Fruit fly (Drosophila melanogaster): ENCODE measurements around the gene Pus7.

Gene Pus7

dm6 chr3L:8544710-8545109 lies 34.9 kb downstream of the Pus7 start, which contains the start of gene rhea (continued):
- TF ChIP-seq Awh (GFP tag; IDR thresholded peaks at IDR 0.05) (no peak), CG11085 (GFP tag; IDR thresholded peaks at IDR 0.05) (no peak), zen (tag; optimal IDR thresholded peaks at IDR 0.05) (peak; percentile 65), slou (GFP tag; optimal IDR thresholded peaks at IDR 0.05) (no peak), cas (GFP tag; IDR thresholded peaks at IDR 0.05) (no peak), hbn (GFP tag; IDR thresholded peaks at IDR 0.05; ENCODE audit: partially characterized antibody) (peak; percentile 66), Trl (optimal IDR thresholded peaks at IDR 0.05) (no peak), Trl (GFP tag; optimal IDR thresholded peaks at IDR 0.05) (no peak), CG15601 (tag; optimal IDR thresholded peaks at IDR 0.05) (peak; percentile 48), Dref (GFP tag; IDR thresholded peaks at IDR 0.05) (peak; percentile 77), CG9797 (GFP tag; optimal IDR thresholded peaks at IDR 0.05) (peak; percentile 82), Eip74EF (GFP tag; optimal IDR thresholded peaks at IDR 0.05) (no peak), lab (GFP tag; optimal IDR thresholded peaks at IDR 0.05) (peak; percentile 31), bbx (GFP tag; IDR thresholded peaks at IDR 0.05; ENCODE audit: partially characterized antibody) (peak; percentile 77), lbe (GFP tag; optimal IDR thresholded peaks at IDR 0.05) (peak; percentile 53), CG1603 (tag; optimal IDR thresholded peaks at IDR 0.05) (peak; percentile 18), Gsc (GFP tag; IDR thresholded peaks at IDR 0.05) (no peak), Doc3 (GFP tag; IDR thresholded peaks at IDR 0.05; ENCODE audit: partially characterized antibody) (peak; percentile 81), CG6272 (GFP tag; IDR thresholded peaks at IDR 0.05) (no peak), disco-r (GFP tag; optimal IDR thresholded peaks at IDR 0.05) (no peak), CG30403 (GFP tag; optimal IDR thresholded peaks at IDR 0.05) (peak; percentile 4), wdn (GFP tag; IDR thresholded peaks at IDR 0.05) (no peak), stwl (tag; optimal IDR thresholded peaks at IDR 0.05) (peak; percentile 53), ftz-f1 (GFP tag; optimal IDR thresholded peaks at IDR 0.05) (no peak), CG13287 (GFP tag; IDR thresholded peaks at IDR 0.05; ENCODE audit: partially characterized antibody) (peak; percentile 92), sna (GFP tag; IDR thresholded peaks at IDR 0.05; ENCODE audit: partially characterized antibody) (peak; percentile 67; the same call in 1 of the 2 replicates), nmo (GFP tag; optimal IDR thresholded peaks at IDR 0.05) (peak; percentile 55), ems (GFP tag; optimal IDR thresholded peaks at IDR 0.05) (peak; percentile 12), CG2678 (tag; optimal IDR thresholded peaks at IDR 0.05) (peak; percentile 8), fd64A (GFP tag; optimal IDR thresholded peaks at IDR 0.05) (no peak), Xrp1 (GFP tag; IDR thresholded peaks at IDR 0.05) (peak; percentile 19; the same call in 1 of the 2 replicates), CG2712 (tag; optimal IDR thresholded peaks at IDR 0.05) (peak; percentile 55), CG1832 (GFP tag; optimal IDR thresholded peaks at IDR 0.05) (no peak), CG16813 (GFP tag; IDR thresholded peaks at IDR 0.05; ENCODE audit: partially characterized antibody) (peak; percentile 77), trem (tag; optimal IDR thresholded peaks at IDR 0.05) (peak; percentile 78), CoRest (tag; optimal IDR thresholded peaks at IDR 0.05) (peak; percentile 18), CG9437 (GFP tag; optimal IDR thresholded peaks at IDR 0.05) (no peak), hkb (optimal IDR thresholded peaks at IDR 0.05) (no peak), hkb (GFP tag; IDR thresholded peaks at IDR 0.05) (0 out of 2 replicates have a peak, but pooled peaks have one; percentile 15), Chrac-16 (GFP tag; optimal IDR thresholded peaks at IDR 0.05) (peak; percentile 6), so (GFP tag; IDR thresholded peaks at IDR 0.05) (no peak), CG18764 (GFP tag; optimal IDR thresholded peaks at IDR 0.05) (peak; percentile 6), ase (GFP tag; IDR thresholded peaks at IDR 0.05) (no peak), ssp (GFP tag; IDR thresholded peaks at IDR 0.05) (no peak), bsh (GFP tag; optimal IDR thresholded peaks at IDR 0.05) (no peak), zfh1 (GFP tag; IDR thresholded peaks at IDR 0.05) (0 out of 3 replicates have a peak, but pooled peaks have one; percentile 22), vvl (GFP tag; IDR thresholded peaks at IDR 0.05) (peak; percentile 43; the same call in 1 of the 2 replicates), CG34422 (GFP tag; IDR thresholded peaks at IDR 0.05) (no peak), Nf-YC (tag; optimal IDR thresholded peaks at IDR 0.05) (peak; percentile 53), Med (GFP tag) (peak; percentile 56), Hmr (GFP tag; optimal IDR thresholded peaks at IDR 0.05) (no peak)

Data from whole organism, embryonic.